Worm (Caenorhabditis elegans) whole organism, L4 larva: Measurements from ENCODE around the gene cca-1.

Source experiments
- D1046.2 ChIP-seq: fragments of 200-800 bp; sonication (Bioruptor generic); IDR thresholded peaks from 2 replicates; pipeline ENCODE4 v1.3.6; 2022; ENCODE audit warnings: missing genetic modification characterization, missing compliant biosample characterization
- F37D6.2 ChIP-seq: sonication (generic microtip); optimal IDR thresholded peaks from 2 replicates; lab custom pipeline; 2016; ENCODE audit warnings: mild to moderate bottlenecking, missing genetic modification characterization, missing compliant biosample characterization
- T26A8.4 ChIP-seq: fragments of 200-800 bp; sonication (Bioruptor generic); IDR thresholded peaks from 2 replicates; pipeline ENCODE4 v1.3.6; 2022; ENCODE audit warnings: missing genetic modification characterization, missing compliant biosample characterization
- Y48G9A.11 ChIP-seq: fragments of 200-800 bp; sonication (Bioruptor generic); IDR thresholded peaks from 2 replicates; pipeline ENCODE4 v1.3.6; 2022; ENCODE audit warnings: missing genetic modification reagents, missing genetic modification characterization, missing compliant biosample characterization
- Y75B8A.6 ChIP-seq: fragments of 200-800 bp; sonication (Bioruptor generic); IDR thresholded peaks from 2 replicates; pipeline ENCODE4 v1.3.6; 2022; ENCODE audit warnings: missing genetic modification reagents, missing genetic modification characterization, missing compliant biosample characterization
- ZK337.2 ChIP-seq: fragments of 200-800 bp; sonication (Bioruptor generic); IDR thresholded peaks from 2 replicates; pipeline ENCODE4 v1.3.6; 2022; ENCODE audit warnings: missing genetic modification reagents, missing genetic modification characterization, missing compliant biosample characterization
- arid-1 ChIP-seq: fragments of 200-800 bp; sonication (Bioruptor generic); conservative IDR thresholded peaks from 2 replicates; pipeline ENCODE4 v1.3.6; 2022; ENCODE audit warnings: missing genetic modification reagents, missing genetic modification characterization, missing compliant biosample characterization
- ceh-44 ChIP-seq: fragments of 200-800 bp; sonication (Bioruptor generic); IDR thresholded peaks from 2 replicates; pipeline ENCODE4 v1.3.6; 2022; ENCODE audit warnings: missing genetic modification reagents, missing genetic modification characterization, missing compliant biosample characterization
- daf-16 ChIP-seq, 3 experiments: sonication (generic microtip); optimal IDR thresholded peaks; 2 replicates each; lab custom pipeline; 2016 to 2017; ENCODE audit warnings: missing genetic modification characterization in 3 of 3, missing genetic modification reagents in 3 of 3, mild to moderate bottlenecking in 2 of 3, missing compliant biosample characterization in 2 of 3, missing biosample characterization in 1 of 3, moderate library complexity in 1 of 3
- daf-19 ChIP-seq: fragments of 200-800 bp; sonication (Bioruptor generic); conservative IDR thresholded peaks from 2 replicates; pipeline ENCODE4 v1.3.6; 2022; ENCODE audit warnings: missing genetic modification characterization, missing compliant biosample characterization
- dmd-6 ChIP-seq: fragments of 200-800 bp; sonication (Bioruptor generic); IDR thresholded peaks from 2 replicates; pipeline ENCODE4 v1.3.6; 2022; ENCODE audit warnings: missing genetic modification reagents, missing genetic modification characterization, missing compliant biosample characterization
- dmd-8 ChIP-seq: fragments of 200-800 bp; sonication (Bioruptor generic); IDR thresholded peaks from 2 replicates; pipeline ENCODE4 v1.3.6; 2022; ENCODE audit warnings: missing genetic modification characterization, missing compliant biosample characterization
- hlh-11 ChIP-seq: fragments of 200-800 bp; sonication (Bioruptor generic); optimal IDR thresholded peaks from 2 replicates; lab custom pipeline; 2018; ENCODE audit warnings: mild to moderate bottlenecking, missing genetic modification characterization, missing compliant biosample characterization
- hlh-30 ChIP-seq: sonication (generic microtip); optimal IDR thresholded peaks from 2 replicates; lab custom pipeline; 2017; ENCODE audit warnings: antibody characterized with exemption, mild to moderate bottlenecking, missing genetic modification characterization, missing compliant biosample characterization; ENCODE audit not compliant: insufficient read depth
- hmg-1.1 ChIP-seq: fragments of 200-800 bp; sonication (Bioruptor generic); IDR thresholded peaks from 2 replicates; pipeline ENCODE4 v1.3.6; 2022; ENCODE audit warnings: missing genetic modification reagents, missing genetic modification characterization, missing compliant biosample characterization
- lin-1 ChIP-seq: fragments of 200-800 bp; sonication (Bioruptor generic); IDR thresholded peaks from 2 replicates; pipeline ENCODE4 v1.3.6; 2022; ENCODE audit warnings: missing genetic modification reagents, missing genetic modification characterization, missing compliant biosample characterization
- lin-29 ChIP-seq: fragments of 200-800 bp; sonication (Bioruptor generic); IDR thresholded peaks from 2 replicates; pipeline ENCODE4 v1.3.6; 2022; ENCODE audit warnings: missing genetic modification reagents, missing genetic modification characterization, missing compliant biosample characterization
- lin-39 ChIP-seq: fragments of 150-350 bp; optimal IDR thresholded peaks from 2 replicates; lab custom pipeline; 2014; ENCODE audit warnings: missing biosample characterization, missing genetic modification reagents, missing genetic modification characterization
- lir-3 ChIP-seq: sonication (generic microtip); optimal IDR thresholded peaks from 2 replicates; lab custom pipeline; 2016; ENCODE audit warnings: mild to moderate bottlenecking, missing genetic modification characterization, missing compliant biosample characterization
- madf-5 ChIP-seq, 2 experiments: fragments of 200-800 bp; sonication (Bioruptor generic); IDR thresholded peaks; 2 replicates each; pipeline ENCODE4 v1.3.6; 2022; ENCODE audit warnings: missing compliant biosample characterization in 2 of 2, missing genetic modification characterization in 2 of 2
- mdl-1 ChIP-seq, 2 experiments: fragments of 150-350 bp in 1 of 2; sonication (generic microtip) in 1 of 2; optimal IDR thresholded peaks; 2 replicates each; lab custom pipeline; 2014 to 2017; ENCODE audit warnings: missing biosample characterization in 2 of 2, missing genetic modification characterization in 2 of 2
- mdt-29 ChIP-seq: fragments of 200-800 bp; sonication (Bioruptor generic); IDR thresholded peaks from 2 replicates; pipeline ENCODE4 v1.3.6; 2022; ENCODE audit warnings: missing genetic modification reagents, missing genetic modification characterization, missing compliant biosample characterization
- mes-2 ChIP-seq: sonication (generic microtip); optimal IDR thresholded peaks from 2 replicates; lab custom pipeline; 2016; ENCODE audit warnings: missing genotype, mild to moderate bottlenecking, missing genetic modification characterization, missing compliant biosample characterization; ENCODE audit not compliant: poor library complexity, severe bottlenecking
- nhr-25 ChIP-seq: sonication (generic microtip); optimal IDR thresholded peaks from 2 replicates; lab custom pipeline; 2017; ENCODE audit warnings: missing genetic modification characterization, mild to moderate bottlenecking, missing compliant biosample characterization, antibody characterized with exemption, moderate library complexity, borderline replicate concordance; ENCODE audit not compliant: insufficient read depth
- nhr-28 ChIP-seq: fragments of 150-350 bp; optimal IDR thresholded peaks from 2 replicates; lab custom pipeline; 2014; ENCODE audit warnings: missing biosample characterization, missing genetic modification characterization
- nhr-48 ChIP-seq: sonication (generic microtip); optimal IDR thresholded peaks from 2 replicates; lab custom pipeline; 2016; ENCODE audit warnings: mild to moderate bottlenecking, missing genetic modification characterization, missing compliant biosample characterization
- nhr-77 ChIP-seq: fragments of 150-350 bp; optimal IDR thresholded peaks from 2 replicates; lab custom pipeline; 2014; ENCODE audit warnings: missing biosample characterization, missing genetic modification characterization
- php-3 ChIP-seq: fragments of 200-800 bp; sonication (Bioruptor generic); IDR thresholded peaks from 2 replicates; pipeline ENCODE4 v1.3.6; 2022; ENCODE audit warnings: missing genetic modification reagents, missing genetic modification characterization, missing compliant biosample characterization
- pqm-1 ChIP-seq: sonication (generic microtip); optimal IDR thresholded peaks from 2 replicates; lab custom pipeline; 2017; ENCODE audit warnings: missing biosample characterization, missing genetic modification characterization
- tag-97 ChIP-seq: fragments of 200-800 bp; sonication (Bioruptor generic); IDR thresholded peaks from 2 replicates; pipeline ENCODE4 v1.3.6; 2022; ENCODE audit warnings: missing genetic modification characterization, missing compliant biosample characterization
- tra-1 ChIP-seq: fragments of 200-800 bp; sonication (Bioruptor generic); IDR thresholded peaks from 2 replicates; pipeline ENCODE4 v1.3.6; 2022; ENCODE audit warnings: missing genetic modification reagents, missing genetic modification characterization, missing compliant biosample characterization
- unc-130 ChIP-seq: sonication (generic microtip); optimal IDR thresholded peaks from 2 replicates; lab custom pipeline; 2016; ENCODE audit warnings: missing genetic modification reagents, missing genetic modification characterization, missing compliant biosample characterization
- zag-1 ChIP-seq: fragments of 150-350 bp; optimal IDR thresholded peaks from 2 replicates; lab custom pipeline; 2014; ENCODE audit warnings: missing biosample characterization, missing genetic modification characterization

cca-1 gene

ce11 chrX:7906430-7907014 lies 30.8 kb upstream of the cca-1 start, which contains the start of gene C39D10.1 (continued):
- TF ChIP-seq mdt-29 = no peak
- peak; percentile 50 for TF ChIP-seq dmd-6
- TF ChIP-seq lin-29 = no peak
- no peak for TF ChIP-seq lir-3 (tag; lab: Kevin White, UChicago)
- peak; percentile 37; the same call in 1 of the 2 replicates for TF ChIP-seq hmg-1.1
- TF ChIP-seq nhr-28 (tag; lab: Kevin White, UChicago) = peak; percentile 12
- TF ChIP-seq daf-16 (GFP tag; optimal IDR thresholded peaks at IDR 0.05; lab: Kevin White, UChicago) = peak; percentile 22 to 68
- no peak for TF ChIP-seq daf-16 (tag; optimal IDR thresholded peaks at IDR 0.05; lab: Kevin White, UChicago)
- TF ChIP-seq ceh-44 = peak; percentile 40; the same call in 1 of the 2 replicates
- TF ChIP-seq ZK337.2 (GFP tag; lab: Robert Waterston, UW) = peak; percentile 35; the same call in 1 of the 2 replicates
- no peak for TF ChIP-seq mdl-1 (tag; optimal IDR thresholded peaks at IDR 0.05; lab: Kevin White, UChicago)
- peak; percentile 27 for TF ChIP-seq nhr-48 (tag; lab: Kevin White, UChicago)
- TF ChIP-seq Y48G9A.11 = peak; percentile 38; the same call in 1 of the 2 replicates
- no peak for TF ChIP-seq tag-97
- TF ChIP-seq mes-2 (tag; lab: Kevin White, UChicago) = no peak
- no peak for TF ChIP-seq lin-1 (GFP tag; lab: Robert Waterston, UW)
- TF ChIP-seq madf-5 (GFP tag; IDR thresholded peaks at IDR 0.05; lab: Robert Waterston, UW) = peak in 1 of 2 experiments; percentile 44; a peak in 1 of 4 replicates
- no peak for TF ChIP-seq zag-1 (tag; lab: Kevin White, UChicago)
- TF ChIP-seq nhr-77 = no peak
- peak; percentile 29 for TF ChIP-seq unc-130 (GFP tag; lab: Kevin White, UChicago)
- peak; percentile 76; the same call in 1 of the 2 replicates for TF ChIP-seq D1046.2 (GFP tag; lab: Robert Waterston, UW)
- TF ChIP-seq dmd-8 = peak; percentile 69; the same call in 1 of the 2 replicates

- TF ChIP-seq daf-16 (GFP tag; optimal IDR thresholded peaks at IDR 0.05; lab: Kevin White, UChicago) (no peak), daf-16 (tag; optimal IDR thresholded peaks at IDR 0.05; lab: Kevin White, UChicago) (peak; percentile 23), daf-19 (GFP tag; lab: Robert Waterston, UW) (no peak)
Measured at ce11 chrX:7902976-7903375, 27.2 kb upstream of the cca-1 start, which contains the start of gene C39D10.11. Gene C39D10.11, plus strand, starts transcription at chrX:7903276.

- TF ChIP-seq nhr-28 (tag; lab: Kevin White, UChicago) (peak; percentile 86), hlh-11 (peak; percentile 46), unc-130 (GFP tag; lab: Kevin White, UChicago) (no peak), hlh-30 (tag; lab: Kevin White, UChicago) (peak; percentile 34), tra-1 (GFP tag; lab: Robert Waterston, UW) (no peak), daf-16 (GFP tag; optimal IDR thresholded peaks at IDR 0.05; lab: Kevin White, UChicago) (no peak), daf-16 (tag; optimal IDR thresholded peaks at IDR 0.05; lab: Kevin White, UChicago) (peak; percentile 45), pqm-1 (tag; lab: Kevin White, UChicago) (peak; percentile 64), php-3 (GFP tag; lab: Robert Waterston, UW) (0 out of 2 replicates have a peak, but pooled peaks have one; percentile 12), arid-1 (GFP tag; lab: Robert Waterston, UW) (no peak)
- TF ChIP-seq, all 104 proteins: peak for 6
Measured at ce11 chrX:7901840-7902239, 26.1 kb upstream of the cca-1 start.

ce11 chrX:7900180-7900579 lies 24.4 kb upstream of the cca-1 start:
- no peak for TF ChIP-seq nhr-25
- TF ChIP-seq F37D6.2 (tag; lab: Kevin White, UChicago) = no peak
- TF ChIP-seq lin-39 = no peak
- TF ChIP-seq T26A8.4 (GFP tag; lab: Robert Waterston, UW) = no peak
- no peak for TF ChIP-seq Y75B8A.6 (GFP tag; lab: Robert Waterston, UW)
